Worm (Caenorhabditis elegans) whole organism, mixed stage, embryonic: ENCODE measurements around the gene oac-2.

Source experiments
- elt-1 ChIP-seq: sonication (generic microtip); optimal IDR thresholded peaks from 2 replicates; lab custom pipeline; 2017; ENCODE audit warnings: missing genetic modification characterization, mild to moderate bottlenecking, missing compliant biosample characterization, antibody characterized with exemption, moderate library complexity, borderline replicate concordance; ENCODE audit not compliant: insufficient read depth
- lin-13 ChIP-seq: fragments of 150-350 bp; optimal IDR thresholded peaks from 2 replicates; lab custom pipeline; 2014; ENCODE audit warnings: missing biosample characterization, missing genetic modification characterization
- lsy-2 ChIP-seq: fragments of 150-350 bp; optimal IDR thresholded peaks from 2 replicates; lab custom pipeline; 2014; ENCODE audit warnings: missing biosample characterization, missing genetic modification characterization
- sptf-1 ChIP-seq: sonication (generic microtip); optimal IDR thresholded peaks from 2 replicates; lab custom pipeline; 2017; ENCODE audit warnings: mild to moderate bottlenecking, missing genetic modification characterization, moderate library complexity, missing compliant biosample characterization

ce11 chrV:3505745-3506144, 30.8 kb upstream of the oac-2 start:
- no peak for TF ChIP-seq lin-13
- TF ChIP-seq lsy-2 (tag; lab: Kevin White, UChicago), result no peak
- no peak for TF ChIP-seq sptf-1 (tag; lab: Kevin White, UChicago)
- TF ChIP-seq elt-1 (tag; lab: Kevin White, UChicago), result no peak
